Fruit fly (Drosophila melanogaster): Measurements from ENCODE around the gene CG15771.

CG15771 gene

dm6 chrX:5732440-5732839, 22.9 kb upstream of the CG15771 start, which contains the start of gene CG15773 (continued):
- no peak for TF ChIP-seq Scr (GFP tag; IDR thresholded peaks at IDR 0.05; ENCODE audit: partially characterized antibody)
- TF ChIP-seq CG2129 (GFP tag; IDR thresholded peaks at IDR 0.05; ENCODE audit: partially characterized antibody): no peak

DNA sequence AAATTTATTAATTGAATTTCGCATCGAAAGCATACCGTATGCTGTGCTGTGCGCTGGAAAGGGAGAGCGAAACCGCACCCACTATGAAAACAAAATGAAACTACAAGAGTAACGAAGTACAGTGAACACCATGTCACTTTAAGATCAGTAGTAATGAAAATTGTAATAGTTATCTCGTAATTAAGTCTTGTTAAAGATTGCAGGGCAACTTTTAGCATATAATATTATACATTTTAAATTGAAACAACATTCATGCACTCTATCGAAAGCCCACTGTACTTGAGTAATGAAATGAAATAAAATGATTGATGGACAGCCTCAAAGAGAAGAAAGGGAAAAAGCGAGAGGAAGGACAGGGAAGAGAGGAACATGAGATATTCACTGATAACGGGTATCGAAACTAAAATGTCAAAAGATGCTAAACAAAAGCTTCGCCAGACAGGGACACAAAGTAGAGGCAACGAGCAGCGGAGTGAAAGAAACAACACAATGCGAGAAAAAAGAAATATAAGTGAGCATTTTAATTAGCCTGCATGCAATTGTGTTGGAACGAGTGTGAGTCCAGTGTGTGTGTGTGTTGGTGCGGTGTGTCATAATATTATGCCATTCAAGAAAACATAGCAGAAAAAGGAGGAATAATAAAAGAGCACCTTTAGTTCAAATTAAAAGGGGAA, 20.0 kb upstream of the CG15771 start:
- TF ChIP-seq Ptx1 (GFP tag; IDR thresholded peaks at IDR 0.05) (peak; percentile 81), pho (GFP tag; optimal IDR thresholded peaks at IDR 0.05) (peak; percentile 50), chinmo (GFP tag; IDR thresholded peaks at IDR 0.05; ENCODE audit: partially characterized antibody) (no peak), Sin3A (optimal IDR thresholded peaks at IDR 0.05) (no peak), gsb (GFP tag; IDR thresholded peaks at IDR 0.05) (peak; percentile 39), CG3407 (GFP tag; optimal IDR thresholded peaks at IDR 0.05) (peak; percentile 50), vfl (GFP tag; optimal IDR thresholded peaks at IDR 0.05) (no peak), scrt (GFP tag; optimal IDR thresholded peaks at IDR 0.05) (peak; percentile 36), Hr3 (GFP tag; optimal IDR thresholded peaks at IDR 0.05) (peak; percentile 71), odd (GFP tag; optimal IDR thresholded peaks at IDR 0.05) (peak; percentile 50), CG31224 (GFP tag; IDR thresholded peaks at IDR 0.05) (no peak), yki (optimal IDR thresholded peaks at IDR 0.05) (no peak), fd64A (GFP tag; optimal IDR thresholded peaks at IDR 0.05) (no peak), tna (GFP tag; IDR thresholded peaks at IDR 0.05; ENCODE audit: partially characterized antibody) (no peak), CG31441 (GFP tag; IDR thresholded peaks at IDR 0.05) (peak; percentile 78), HLH54F (GFP tag; optimal IDR thresholded peaks at IDR 0.05) (peak; percentile 40), lola (GFP tag; optimal IDR thresholded peaks at IDR 0.05) (peak in 1 of 3 experiments; percentile 63), emc (GFP tag; optimal IDR thresholded peaks at IDR 0.05) (no peak), CG10565 (GFP tag; optimal IDR thresholded peaks at IDR 0.05) (no peak), unc-4 (GFP tag; IDR thresholded peaks at IDR 0.05; ENCODE audit: partially characterized antibody) (no peak), CG6765 (GFP tag; optimal IDR thresholded peaks at IDR 0.05) (no peak), otp (GFP tag; IDR thresholded peaks at IDR 0.05) (peak; percentile 74; the same call in 2 of the 3 replicates), klu (GFP tag; IDR thresholded peaks at IDR 0.05) (0 out of 2 replicates have a peak, but pooled peaks have one; percentile 32), Opbp (GFP tag; IDR thresholded peaks at IDR 0.05; ENCODE audit: partially characterized antibody) (no peak), Dip2 (GFP tag; IDR thresholded peaks at IDR 0.05) (no peak), Bdp1 (GFP tag; optimal IDR thresholded peaks at IDR 0.05) (peak; percentile 15), ftz-f1 (GFP tag; optimal IDR thresholded peaks at IDR 0.05) (no peak), lmd (GFP tag; IDR thresholded peaks at IDR 0.05) (peak; percentile 80), nau (GFP tag; optimal IDR thresholded peaks at IDR 0.05) (peak; percentile 31), Dek (tag; optimal IDR thresholded peaks at IDR 0.05) (peak; percentile 78), CG6791 (GFP tag; IDR thresholded peaks at IDR 0.05; ENCODE audit: partially characterized antibody) (no peak), CG2678 (tag; optimal IDR thresholded peaks at IDR 0.05) (peak; percentile 82), Hmx (GFP tag; optimal IDR thresholded peaks at IDR 0.05) (peak; percentile 55), sima (GFP tag; optimal IDR thresholded peaks at IDR 0.05) (no peak), ERR (GFP tag; optimal IDR thresholded peaks at IDR 0.05) (peak; percentile 33), CG5953 (GFP tag; IDR thresholded peaks at IDR 0.05) (peak; percentile 78), CG14050 (GFP tag; IDR thresholded peaks at IDR 0.05) (peak; percentile 67), Hr51 (GFP tag; optimal IDR thresholded peaks at IDR 0.05) (peak; percentile 22 to 84), CTCF (GFP tag; optimal IDR thresholded peaks at IDR 0.05) (no peak), dimm (GFP tag; IDR thresholded peaks at IDR 0.05) (peak; percentile 72), mam (GFP tag; optimal IDR thresholded peaks at IDR 0.05) (peak; percentile 72), CG15601 (tag; optimal IDR thresholded peaks at IDR 0.05) (peak; percentile 62), HmgD (GFP tag; optimal IDR thresholded peaks at IDR 0.05) (no peak), Dfd (GFP tag; optimal IDR thresholded peaks at IDR 0.05) (no peak), Stat92E (GFP tag; optimal IDR thresholded peaks at IDR 0.05) (no peak), TFAM (GFP tag; optimal IDR thresholded peaks at IDR 0.05) (no peak), Gug (GFP tag; IDR thresholded peaks at IDR 0.05) (peak; percentile 52; the same call in 2 of the 4 replicates)

Measured in whole organism, embryonic.